Fruit fly (Drosophila melanogaster) whole organism, embryonic: ENCODE measurements around the gene Sf3b1.
A peak's percentile ranks its signal among the peaks of the same experiment; 100 is the strongest.

ENCODE experiments used
- ATbp ChIP-seq: fragments of 200-800 bp; sonication (Bioruptor generic); optimal IDR thresholded peaks from 2 replicates; lab custom pipeline; 2017; ENCODE audit warnings: missing biosample characterization, mild to moderate bottlenecking, missing genetic modification characterization, missing genetic modification reagents
- Ada2b ChIP-seq: fragments of 200-800 bp; sonication (Bioruptor generic); IDR thresholded peaks from 2 replicates; pipeline ENCODE4 v1.3.6; 2022; ENCODE audit warnings: missing biosample characterization, missing genetic modification characterization
- Aef1 ChIP-seq: fragments of 200-800 bp; sonication (Bioruptor generic); IDR thresholded peaks from 3 replicates; pipeline ENCODE4 v1.3.6; 2022; ENCODE audit warnings: missing biosample characterization, missing genetic modification characterization
- Atf-2 ChIP-seq: fragments of 200-800 bp; sonication (Bioruptor generic); optimal IDR thresholded peaks from 2 replicates; lab custom pipeline; 2016; ENCODE audit warnings: missing biosample characterization, missing genetic modification characterization
- Atf6 ChIP-seq: fragments of 200-800 bp; sonication (Bioruptor generic); IDR thresholded peaks from 2 replicates; pipeline ENCODE4 v1.3.6; 2022; ENCODE audit warnings: missing biosample characterization, missing genetic modification characterization
- B-H1 ChIP-seq: fragments of 200-800 bp; sonication (Bioruptor generic); IDR thresholded peaks from 3 replicates; pipeline ENCODE4 v1.3.6; 2022; ENCODE audit warnings: missing biosample characterization, missing genetic modification characterization
- Blimp-1 ChIP-seq: fragments of 200-800 bp; sonication (Bioruptor generic); optimal IDR thresholded peaks from 3 replicates; lab custom pipeline; 2018; ENCODE audit warnings: missing biosample characterization, missing genetic modification characterization, mild to moderate bottlenecking, moderate library complexity, missing genetic modification reagents
- Bteb2 ChIP-seq: fragments of 200-800 bp; sonication (Bioruptor generic); optimal IDR thresholded peaks from 2 replicates; lab custom pipeline; 2016; ENCODE audit warnings: missing biosample characterization, missing genetic modification characterization
- CG10267 ChIP-seq: fragments of 200-800 bp; sonication (Bioruptor generic); optimal IDR thresholded peaks from 2 replicates; lab custom pipeline; 2018; ENCODE audit warnings: missing biosample characterization, mild to moderate bottlenecking, missing genetic modification characterization, moderate library complexity
- CG10959 ChIP-seq: fragments of 200-800 bp; sonication (Bioruptor generic); IDR thresholded peaks from 2 replicates; pipeline ENCODE4 v1.3.6; 2022; ENCODE audit warnings: missing biosample characterization, missing genetic modification characterization
- CG1233 ChIP-seq: fragments of 200-800 bp; sonication (Bioruptor generic); optimal IDR thresholded peaks from 4 replicates; lab custom pipeline; 2018; ENCODE audit warnings: missing biosample characterization, mild to moderate bottlenecking, missing genetic modification characterization
- CG15269 ChIP-seq: fragments of 200-800 bp; sonication (Bioruptor generic); optimal IDR thresholded peaks from 2 replicates; lab custom pipeline; 2018; ENCODE audit warnings: missing biosample characterization, mild to moderate bottlenecking, missing genetic modification characterization, moderate library complexity
- CG17328 ChIP-seq: fragments of 200-800 bp; sonication (Bioruptor generic); IDR thresholded peaks from 2 replicates; pipeline ENCODE4 v1.3.6; 2022; ENCODE audit warnings: missing biosample characterization, missing genetic modification characterization
- CG18011 ChIP-seq: fragments of 200-800 bp; sonication (Bioruptor generic); optimal IDR thresholded peaks from 2 replicates; lab custom pipeline; 2017; ENCODE audit warnings: missing biosample characterization, missing genetic modification characterization, mild to moderate bottlenecking, moderate library complexity, missing genotype
- CG18476 ChIP-seq: fragments of 200-800 bp; sonication (Bioruptor generic); optimal IDR thresholded peaks from 2 replicates; lab custom pipeline; 2016; ENCODE audit warnings: missing biosample characterization, mild to moderate bottlenecking, missing genetic modification characterization
- CG2129 ChIP-seq: fragments of 200-800 bp; sonication (Bioruptor generic); IDR thresholded peaks from 2 replicates; pipeline ENCODE4 v1.3.6; 2022; ENCODE audit warnings: missing biosample characterization, missing genetic modification characterization; ENCODE audit not compliant: partially characterized antibody
- CG2678 ChIP-seq: fragments of 200-800 bp; sonication (Bioruptor generic); optimal IDR thresholded peaks from 3 replicates; lab custom pipeline; 2019; ENCODE audit warnings: missing biosample characterization, mild to moderate bottlenecking, missing genetic modification characterization, moderate library complexity
- CG42726 ChIP-seq: fragments of 200-800 bp; sonication (Bioruptor generic); IDR thresholded peaks from 2 replicates; pipeline ENCODE4 v1.3.6; 2022; ENCODE audit warnings: missing biosample characterization, missing genetic modification characterization; ENCODE audit not compliant: partially characterized antibody
- CG4617 ChIP-seq: fragments of 200-800 bp; sonication (Bioruptor generic); optimal IDR thresholded peaks from 3 replicates; lab custom pipeline; 2016; ENCODE audit warnings: missing biosample characterization, missing genetic modification characterization, borderline replicate concordance
- CG6683 ChIP-seq: fragments of 200-800 bp; sonication (Bioruptor generic); optimal IDR thresholded peaks from 2 replicates; lab custom pipeline; 2017; ENCODE audit warnings: missing biosample characterization, mild to moderate bottlenecking, missing genetic modification characterization, missing genetic modification reagents
- CG8281 ChIP-seq: fragments of 200-800 bp; sonication (Bioruptor generic); optimal IDR thresholded peaks from 2 replicates; lab custom pipeline; 2018; ENCODE audit warnings: missing biosample characterization, mild to moderate bottlenecking, missing genetic modification characterization, moderate library complexity
- CG8924 ChIP-seq: fragments of 200-800 bp; optimal IDR thresholded peaks from 3 replicates; lab custom pipeline; 2019; ENCODE audit warnings: missing biosample characterization, mild to moderate bottlenecking, missing genetic modification characterization, moderate library complexity
- CG9932 ChIP-seq: fragments of 200-800 bp; sonication (Bioruptor generic); IDR thresholded peaks from 2 replicates; pipeline ENCODE4 v1.3.6; 2022; ENCODE audit warnings: missing biosample characterization, missing genetic modification characterization
- CHES-1-like ChIP-seq: fragments of 200-800 bp; sonication (Bioruptor generic); optimal IDR thresholded peaks from 2 replicates; lab custom pipeline; 2016; ENCODE audit warnings: missing biosample characterization, missing genetic modification characterization
- D19A ChIP-seq: fragments of 200-800 bp; optimal IDR thresholded peaks from 3 replicates; lab custom pipeline; 2019; ENCODE audit warnings: missing biosample characterization, mild to moderate bottlenecking, missing genetic modification characterization, moderate library complexity
- D19B ChIP-seq: fragments of 200-800 bp; sonication (Bioruptor generic); optimal IDR thresholded peaks from 2 replicates; lab custom pipeline; 2017; ENCODE audit warnings: missing biosample characterization, mild to moderate bottlenecking, missing genetic modification characterization
- Deaf1 ChIP-seq: fragments of 200-800 bp; optimal IDR thresholded peaks from 3 replicates; lab custom pipeline; 2019; ENCODE audit warnings: missing biosample characterization, mild to moderate bottlenecking, missing genetic modification characterization, moderate library complexity
- H15 ChIP-seq: fragments of 200-800 bp; sonication (Bioruptor generic); IDR thresholded peaks from 3 replicates; pipeline ENCODE4 v1.3.6; 2022; ENCODE audit warnings: missing biosample characterization, missing genetic modification characterization
- HmgZ ChIP-seq: fragments of 200-800 bp; sonication (Bioruptor generic); optimal IDR thresholded peaks from 2 replicates; lab custom pipeline; 2018; ENCODE audit warnings: missing biosample characterization, mild to moderate bottlenecking, missing genetic modification characterization
- Jarid2 ChIP-seq: fragments of 200-800 bp; sonication (Bioruptor generic); optimal IDR thresholded peaks from 3 replicates; lab custom pipeline; 2017; ENCODE audit warnings: mild to moderate bottlenecking, missing biosample characterization, missing genetic modification reagents, missing genetic modification characterization
- Mad ChIP-seq: fragments of 200-800 bp; sonication (Bioruptor generic); optimal IDR thresholded peaks from 2 replicates; lab custom pipeline; 2016; ENCODE audit warnings: missing biosample characterization, missing genetic modification characterization
- Mrtf ChIP-seq: fragments of 200-800 bp; sonication (Bioruptor generic); IDR thresholded peaks from 3 replicates; pipeline ENCODE4 v1.3.6; 2022; ENCODE audit warnings: missing biosample characterization, missing genetic modification characterization
- Spps ChIP-seq: fragments of 200-800 bp; sonication (Bioruptor generic); optimal IDR thresholded peaks from 2 replicates; lab custom pipeline; 2018; ENCODE audit warnings: missing biosample characterization, mild to moderate bottlenecking, missing genetic modification characterization
- amos ChIP-seq: fragments of 200-800 bp; sonication (Bioruptor generic); IDR thresholded peaks from 2 replicates; pipeline ENCODE4 v1.3.6; 2022; ENCODE audit warnings: missing biosample characterization, missing genetic modification characterization; ENCODE audit not compliant: partially characterized antibody
- chif ChIP-seq, 2 experiments: fragments of 200-800 bp; sonication (Bioruptor generic); optimal IDR thresholded peaks; 3 replicates each; lab custom pipeline; 2016; ENCODE audit warnings: missing biosample characterization in 2 of 2, missing genetic modification characterization in 2 of 2
- dmrt11E ChIP-seq: fragments of 200-800 bp; sonication (Bioruptor generic); optimal IDR thresholded peaks from 3 replicates; lab custom pipeline; 2018; ENCODE audit warnings: missing biosample characterization, mild to moderate bottlenecking, missing genetic modification characterization, moderate library complexity
- eyg ChIP-seq: fragments of 200-800 bp; sonication (Bioruptor generic); optimal IDR thresholded peaks from 3 replicates; lab custom pipeline; 2016; ENCODE audit warnings: missing biosample characterization, missing genetic modification characterization
- fru ChIP-seq: fragments of >200 bp; optimal IDR thresholded peaks from 2 replicates; lab custom pipeline; 2017
- kay ChIP-seq: fragments of 200-800 bp; sonication (Bioruptor generic); optimal IDR thresholded peaks from 2 replicates; lab custom pipeline; 2016; ENCODE audit warnings: missing biosample characterization, missing genetic modification characterization
- knrl ChIP-seq: fragments of 200-800 bp; sonication (Bioruptor generic); IDR thresholded peaks from 3 replicates; pipeline ENCODE4 v1.3.6; 2022; ENCODE audit warnings: missing biosample characterization, missing genetic modification characterization; ENCODE audit not compliant: partially characterized antibody
- lab ChIP-seq: fragments of 200-800 bp; sonication (Bioruptor generic); optimal IDR thresholded peaks from 3 replicates; lab custom pipeline; 2017; ENCODE audit warnings: missing biosample characterization, missing genetic modification characterization, mild to moderate bottlenecking, moderate library complexity, missing genetic modification reagents
- luna ChIP-seq: fragments of 200-800 bp; sonication (Bioruptor generic); optimal IDR thresholded peaks from 2 replicates; lab custom pipeline; 2016; ENCODE audit warnings: missing biosample characterization, missing genetic modification characterization
- mam ChIP-seq: fragments of 200-800 bp; sonication (Bioruptor generic); optimal IDR thresholded peaks from 3 replicates; lab custom pipeline; 2016; ENCODE audit warnings: missing biosample characterization, missing genetic modification characterization
- mld ChIP-seq: fragments of 200-800 bp; sonication (Bioruptor generic); IDR thresholded peaks from 3 replicates; pipeline ENCODE4 v1.3.6; 2022; ENCODE audit warnings: missing biosample characterization, missing genetic modification characterization; ENCODE audit not compliant: partially characterized antibody
- otp ChIP-seq: fragments of 200-800 bp; sonication (Bioruptor generic); IDR thresholded peaks from 3 replicates; pipeline ENCODE4, ENCODE4 v1.3.6; 2022; ENCODE audit warnings: missing biosample characterization, missing genetic modification characterization
- psq ChIP-seq: fragments of 200-800 bp; sonication (Bioruptor generic); optimal IDR thresholded peaks from 2 replicates; lab custom pipeline; 2017; ENCODE audit warnings: missing biosample characterization, missing genetic modification characterization
- sob ChIP-seq: fragments of 200-800 bp; sonication (Bioruptor generic); IDR thresholded peaks from 2 replicates; pipeline ENCODE4 v1.3.6; 2022; ENCODE audit warnings: missing biosample characterization, missing genetic modification characterization
- sug ChIP-seq: fragments of 200-800 bp; optimal IDR thresholded peaks from 2 replicates; lab custom pipeline; 2019; ENCODE audit warnings: missing biosample characterization, mild to moderate bottlenecking, missing genetic modification characterization, moderate library complexity
- tap ChIP-seq: fragments of 200-800 bp; optimal IDR thresholded peaks from 3 replicates; lab custom pipeline; 2019; ENCODE audit warnings: missing biosample characterization, mild to moderate bottlenecking, missing genetic modification characterization, moderate library complexity
- ttk ChIP-seq: fragments of 200-800 bp; sonication (Bioruptor generic); IDR thresholded peaks from 2 replicates; pipeline ENCODE4 v2.1.2; 2022; ENCODE audit warnings: missing biosample characterization, missing genetic modification characterization
- wek ChIP-seq: fragments of 200-800 bp; sonication (Bioruptor generic); optimal IDR thresholded peaks from 3 replicates; lab custom pipeline; 2018; ENCODE audit warnings: missing biosample characterization, mild to moderate bottlenecking, missing genetic modification characterization, moderate library complexity

Gene Sf3b1

DNA sequence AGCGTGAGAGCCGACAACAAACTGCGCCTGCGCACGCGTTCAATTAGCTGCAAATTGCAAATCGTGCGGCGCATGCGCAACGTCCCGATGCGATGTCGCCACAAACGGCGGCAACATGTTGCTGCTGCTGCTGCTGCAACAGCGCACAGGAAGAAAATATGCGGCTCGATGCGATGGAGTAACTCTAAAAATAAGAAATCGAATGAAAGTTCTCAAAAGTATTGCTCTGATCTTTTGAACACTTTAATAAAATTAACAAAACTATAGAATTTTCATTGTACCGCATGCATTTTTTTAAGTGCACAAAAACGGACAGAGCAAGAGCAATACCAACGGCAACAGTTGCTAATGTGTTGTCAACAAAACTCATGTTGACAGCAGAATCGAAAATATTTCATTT is 38.0 kb downstream of the Sf3b1 start (continued):
- TF ChIP-seq CG1233 (peak; percentile 5), CG17328 (GFP tag; lab: Robert Waterston, UW) (peak; percentile 65), CHES-1-like (peak; percentile 15), Deaf1 (no peak), CG18011 (no peak), kay (no peak), luna (GFP tag; lab: Kevin White, UChicago) (no peak), D19A (tag; lab: Kevin White, UChicago) (no peak), CG8924 (tag; lab: Kevin White, UChicago) (peak; percentile 33), CG2678 (tag; lab: Kevin White, UChicago) (no peak), CG6683 (no peak), Spps (tag; lab: Kevin White, UChicago) (peak; percentile 46), Mrtf (GFP tag; lab: Robert Waterston, UW) (peak; percentile 28; the same call in 1 of the 3 replicates), Ada2b (GFP tag; lab: Robert Waterston, UW) (no peak), CG15269 (tag; lab: Kevin White, UChicago) (no peak), lab (no peak), chif (GFP tag; optimal IDR thresholded peaks at IDR 0.05; lab: Kevin White, UChicago) (peak; percentile 25 to 58), psq (GFP tag; lab: Kevin White, UChicago) (no peak), Blimp-1 (GFP tag; lab: Kevin White, UChicago) (no peak), Jarid2 (GFP tag; lab: Kevin White, UChicago) (no peak), sug (no peak), mld (GFP tag; lab: Robert Waterston, UW) (no peak), CG10267 (peak; percentile 52), wek (GFP tag; lab: Kevin White, UChicago) (no peak), ttk (GFP tag; lab: Robert Waterston, UW) (0 out of 2 replicates have a peak, but pooled peaks have one; percentile 27), CG42726 (GFP tag; lab: Robert Waterston, UW) (no peak), HmgZ (tag; lab: Kevin White, UChicago) (no peak), CG18476 (no peak), knrl (GFP tag; lab: Robert Waterston, UW) (no peak), eyg (GFP tag; lab: Kevin White, UChicago) (no peak), mam (GFP tag; lab: Kevin White, UChicago) (no peak), CG8281 (no peak), Aef1 (no peak), Mad (GFP tag; lab: Kevin White, UChicago) (no peak), H15 (GFP tag; lab: Robert Waterston, UW) (0 out of 3 replicates have a peak, but pooled peaks have one; percentile 33), Atf-2 (GFP tag; lab: Kevin White, UChicago) (peak; percentile 11), sob (no peak), CG4617 (GFP tag; lab: Kevin White, UChicago) (no peak), CG2129 (GFP tag; lab: Robert Waterston, UW) (no peak), Atf6 (GFP tag; lab: Robert Waterston, UW) (no peak), CG10959 (GFP tag; lab: Robert Waterston, UW) (peak; percentile 75), CG9932 (GFP tag; lab: Robert Waterston, UW) (no peak), Bteb2 (no peak), amos (GFP tag; lab: Robert Waterston, UW) (no peak), D19B (GFP tag; lab: Kevin White, UChicago) (no peak), B-H1 (GFP tag; lab: Robert Waterston, UW) (no peak), fru (lab: Kevin White, UChicago) (no peak), tap (tag; lab: Kevin White, UChicago) (no peak), otp (GFP tag; lab: Robert Waterston, UW) (peak; percentile 65), ATbp (GFP tag; lab: Kevin White, UChicago) (peak; percentile 29), dmrt11E (peak; percentile 77)
